Worm (Caenorhabditis elegans) whole organism, L2 larva: ENCODE measurements around the gene M106.2.

ENCODE experiments used
- C34F6.9 ChIP-seq: fragments of 150-350 bp; optimal IDR thresholded peaks from 2 replicates; lab custom pipeline; 2014; ENCODE audit warnings: missing biosample characterization, missing genetic modification characterization
- R02D3.7 ChIP-seq: fragments of 150-350 bp; optimal IDR thresholded peaks from 2 replicates; lab custom pipeline; 2014; ENCODE audit warnings: missing biosample characterization, missing genetic modification characterization
- Y55F3AM.14 ChIP-seq: fragments of 200-800 bp; sonication (Bioruptor generic); optimal IDR thresholded peaks from 2 replicates; lab custom pipeline; 2018; ENCODE audit warnings: mild to moderate bottlenecking, missing genetic modification characterization, missing compliant biosample characterization
- ZK546.5 ChIP-seq: sonication (generic microtip); optimal IDR thresholded peaks from 2 replicates; lab custom pipeline; 2017; ENCODE audit warnings: missing biosample characterization, missing genetic modification characterization
- alr-1 ChIP-seq: fragments of 150-350 bp; optimal IDR thresholded peaks from 2 replicates; lab custom pipeline; 2014; ENCODE audit warnings: missing biosample characterization, missing genetic modification characterization
- aly-2 ChIP-seq: fragments of 150-350 bp; optimal IDR thresholded peaks from 2 replicates; lab custom pipeline; 2014; ENCODE audit warnings: missing biosample characterization, missing genetic modification characterization
- blmp-1 ChIP-seq: sonication (generic microtip); optimal IDR thresholded peaks from 2 replicates; lab custom pipeline; 2017; ENCODE audit warnings: missing genetic modification characterization, mild to moderate bottlenecking, missing compliant biosample characterization, antibody characterized with exemption, moderate library complexity; ENCODE audit not compliant: insufficient read depth
- ceh-16 ChIP-seq: fragments of 150-350 bp; optimal IDR thresholded peaks from 2 replicates; lab custom pipeline; 2014; ENCODE audit warnings: missing biosample characterization, missing genetic modification characterization
- ceh-82 ChIP-seq: fragments of 150-350 bp; optimal IDR thresholded peaks from 2 replicates; lab custom pipeline; 2014; ENCODE audit warnings: missing biosample characterization, missing genetic modification characterization
- crh-2 ChIP-seq: sonication (generic microtip); optimal IDR thresholded peaks from 2 replicates; lab custom pipeline; 2017; ENCODE audit warnings: missing biosample characterization, missing genetic modification characterization
- dmd-4 ChIP-seq: sonication (generic microtip); optimal IDR thresholded peaks from 2 replicates; lab custom pipeline; 2017; ENCODE audit warnings: missing biosample characterization, missing genetic modification characterization
- egl-27 ChIP-seq: sonication (generic microtip); optimal IDR thresholded peaks from 3 replicates; lab custom pipeline; 2017; ENCODE audit warnings: missing biosample characterization, missing genetic modification reagents, missing genetic modification characterization
- elt-1 ChIP-seq: fragments of 150-350 bp; optimal IDR thresholded peaks from 2 replicates; lab custom pipeline; 2014; ENCODE audit warnings: missing biosample characterization, missing genetic modification characterization
- elt-3 ChIP-seq: sonication (generic microtip); optimal IDR thresholded peaks from 2 replicates; lab custom pipeline; 2017; ENCODE audit warnings: missing biosample characterization, missing genetic modification characterization
- fos-1 ChIP-seq: fragments of 150-350 bp; optimal IDR thresholded peaks from 2 replicates; lab custom pipeline; 2014; ENCODE audit warnings: missing biosample characterization, missing genetic modification characterization
- lin-11 ChIP-seq: fragments of 150-350 bp; sonication (generic microtip); optimal IDR thresholded peaks from 2 replicates; lab custom pipeline; 2014; ENCODE audit warnings: missing biosample characterization, missing genetic modification characterization, inconsistent platforms, mixed read lengths
- lin-13 ChIP-seq: fragments of 150-350 bp; optimal IDR thresholded peaks from 2 replicates; lab custom pipeline; 2014; ENCODE audit warnings: missing biosample characterization, missing genetic modification reagents, missing genetic modification characterization
- lin-39 ChIP-seq: fragments of 150-350 bp; optimal IDR thresholded peaks from 2 replicates; lab custom pipeline; 2014; ENCODE audit warnings: missing biosample characterization, missing genetic modification reagents, missing genetic modification characterization
- lsy-2 ChIP-seq, 2 experiments: fragments of 150-350 bp in 1 of 2; sonication (generic microtip) in 1 of 2; optimal IDR thresholded peaks; 2 replicates each; lab custom pipeline; 2014 to 2017; ENCODE audit warnings: missing biosample characterization in 2 of 2, missing genetic modification characterization in 2 of 2
- mab-5 ChIP-seq: fragments of 150-350 bp; optimal IDR thresholded peaks from 2 replicates; lab custom pipeline; 2014; ENCODE audit warnings: missing biosample characterization, missing genetic modification characterization
- mbf-1 ChIP-seq: sonication (generic microtip); optimal IDR thresholded peaks from 2 replicates; lab custom pipeline; 2017; ENCODE audit warnings: missing biosample characterization, missing genetic modification characterization
- mdl-1 ChIP-seq, 2 experiments: fragments of 150-350 bp in 1 of 2; sonication (generic microtip) in 1 of 2; optimal IDR thresholded peaks; 2 replicates each; lab custom pipeline; 2017; ENCODE audit warnings: missing biosample characterization in 2 of 2, missing genetic modification characterization in 2 of 2
- nhr-10 ChIP-seq: sonication (generic microtip); optimal IDR thresholded peaks from 2 replicates; lab custom pipeline; 2017; ENCODE audit warnings: missing biosample characterization, missing genetic modification characterization
- nhr-11 ChIP-seq: fragments of 150-350 bp; optimal IDR thresholded peaks from 2 replicates; lab custom pipeline; 2014; ENCODE audit warnings: missing biosample characterization, missing genetic modification characterization
- nhr-12 ChIP-seq: fragments of 150-350 bp; optimal IDR thresholded peaks from 2 replicates; lab custom pipeline; 2014; ENCODE audit warnings: missing biosample characterization, missing genetic modification characterization
- nhr-129 ChIP-seq: fragments of 150-350 bp; optimal IDR thresholded peaks from 2 replicates; lab custom pipeline; 2014; ENCODE audit warnings: missing biosample characterization, missing genetic modification characterization
- nhr-21 ChIP-seq: fragments of 150-350 bp; optimal IDR thresholded peaks from 2 replicates; lab custom pipeline; 2014; ENCODE audit warnings: missing biosample characterization, missing genetic modification characterization
- nhr-23 ChIP-seq: fragments of 150-350 bp; optimal IDR thresholded peaks from 2 replicates; lab custom pipeline; 2014; ENCODE audit warnings: missing biosample characterization, missing genetic modification reagents, missing genetic modification characterization
- nhr-237 ChIP-seq: fragments of 150-350 bp; optimal IDR thresholded peaks from 2 replicates; lab custom pipeline; 2014; ENCODE audit warnings: missing biosample characterization, missing genetic modification characterization
- nhr-25 ChIP-seq: fragments of 150-350 bp; sonication (generic microtip); optimal IDR thresholded peaks from 3 replicates; lab custom pipeline; 2014; ENCODE audit warnings: missing biosample characterization, missing genetic modification characterization
- nhr-6 ChIP-seq: fragments of 150-350 bp; optimal IDR thresholded peaks from 2 replicates; lab custom pipeline; 2014; ENCODE audit warnings: missing biosample characterization, missing genetic modification characterization
- nhr-77 ChIP-seq: fragments of 150-350 bp; optimal IDR thresholded peaks from 2 replicates; lab custom pipeline; 2014; ENCODE audit warnings: missing biosample characterization, missing genetic modification characterization
- peb-1 ChIP-seq: fragments of 150-350 bp; optimal IDR thresholded peaks from 2 replicates; lab custom pipeline; 2014; ENCODE audit warnings: missing biosample characterization, missing genetic modification characterization
- sem-4 ChIP-seq: fragments of 150-350 bp; optimal IDR thresholded peaks from 2 replicates; lab custom pipeline; 2014; ENCODE audit warnings: missing biosample characterization, missing genetic modification reagents, missing genetic modification characterization
- skn-1 ChIP-seq: sonication (generic microtip); optimal IDR thresholded peaks from 2 replicates; lab custom pipeline; 2017; ENCODE audit warnings: missing biosample characterization, missing genetic modification characterization
- sma-3 ChIP-seq: sonication (generic microtip); optimal IDR thresholded peaks from 2 replicates; lab custom pipeline; 2016; ENCODE audit warnings: missing genetic modification reagents, missing genetic modification characterization, missing compliant biosample characterization
- sma-9 ChIP-seq, 2 experiments: fragments of 150-350 bp in 1 of 2; sonication (generic microtip) in 1 of 2; optimal IDR thresholded peaks; 2 replicates each; lab custom pipeline; 2014 to 2016; ENCODE audit warnings: missing genetic modification characterization in 2 of 2, mild to moderate bottlenecking in 1 of 2, missing biosample characterization in 1 of 2, missing compliant biosample characterization in 1 of 2, missing genetic modification reagents in 1 of 2, moderate library complexity in 1 of 2
- unc-39 ChIP-seq: fragments of 150-350 bp; optimal IDR thresholded peaks from 2 replicates; lab custom pipeline; 2014; ENCODE audit warnings: missing biosample characterization, missing genetic modification characterization
- unc-55 ChIP-seq: fragments of 150-350 bp; sonication (generic microtip); optimal IDR thresholded peaks from 3 replicates; lab custom pipeline; 2014; ENCODE audit warnings: missing biosample characterization, missing genetic modification reagents, missing genetic modification characterization
- unc-62 ChIP-seq: fragments of 150-350 bp; optimal IDR thresholded peaks from 2 replicates; lab custom pipeline; 2014; ENCODE audit warnings: missing biosample characterization, missing genetic modification reagents, missing genetic modification characterization
- zag-1 ChIP-seq: fragments of 150-350 bp; optimal IDR thresholded peaks from 2 replicates; lab custom pipeline; 2014; ENCODE audit warnings: missing biosample characterization, missing genetic modification characterization
- ztf-1 ChIP-seq: fragments of 200-800 bp; sonication (Bioruptor generic); conservative IDR thresholded peaks from 2 replicates; pipeline ENCODE4 v1.3.6; 2022; ENCODE audit warnings: missing genetic modification characterization, missing compliant biosample characterization
- ztf-4 ChIP-seq: fragments of 150-350 bp; optimal IDR thresholded peaks from 2 replicates; lab custom pipeline; 2014; ENCODE audit warnings: missing biosample characterization, missing genetic modification characterization

The M106.2 gene

ce11 chrII:10851110-10851509, 1.3 kb upstream of the M106.2 start (continued):
- TF ChIP-seq sem-4 (tag; lab: Kevin White, UChicago): peak; percentile 70
- peak; percentile 55 for TF ChIP-seq ceh-16
- TF ChIP-seq fos-1: peak; percentile 72
- TF ChIP-seq nhr-12 (tag; lab: Kevin White, UChicago): no peak
- TF ChIP-seq C34F6.9: peak; percentile 95

ce11 chrII:10847057-10847456, 2.7 kb downstream of the M106.2 start:
- TF ChIP-seq nhr-21 (tag; lab: Kevin White, UChicago) (no peak), nhr-77 (tag; lab: Kevin White, UChicago) (no peak), nhr-11 (no peak), ceh-82 (no peak), elt-3 (tag; lab: Kevin White, UChicago) (no peak), nhr-6 (tag; lab: Kevin White, UChicago) (no peak), ceh-16 (no peak), mdl-1 (tag; optimal IDR thresholded peaks at IDR 0.05; lab: Kevin White, UChicago) (no peak), zag-1 (tag; lab: Kevin White, UChicago) (no peak), unc-62 (GFP tag; lab: Kevin White, UChicago) (no peak), sem-4 (tag; lab: Kevin White, UChicago) (no peak), nhr-10 (tag; lab: Kevin White, UChicago) (no peak), alr-1 (tag; lab: Kevin White, UChicago) (no peak), mab-5 (no peak), nhr-23 (tag; lab: Kevin White, UChicago) (no peak), sma-9 (GFP tag; optimal IDR thresholded peaks at IDR 0.05; lab: Kevin White, UChicago) (no peak), sma-9 (tag; optimal IDR thresholded peaks at IDR 0.05; lab: Kevin White, UChicago) (no peak)
- TF ChIP-seq, all 48 proteins: peak for 0

- no peak for TF ChIP-seq skn-1 (tag; lab: Kevin White, UChicago)
- TF ChIP-seq ceh-82: no peak
- no peak for TF ChIP-seq zag-1 (tag; lab: Kevin White, UChicago)
- no peak for TF ChIP-seq ztf-4 (tag; lab: Kevin White, UChicago)
- no peak for TF ChIP-seq sma-9 (GFP tag; optimal IDR thresholded peaks at IDR 0.05; lab: Kevin White, UChicago)
- TF ChIP-seq sma-9 (tag; optimal IDR thresholded peaks at IDR 0.05; lab: Kevin White, UChicago): no peak
- no peak for TF ChIP-seq nhr-21 (tag; lab: Kevin White, UChicago)
- TF ChIP-seq ZK546.5 (tag; lab: Kevin White, UChicago): no peak
- TF ChIP-seq nhr-23 (tag; lab: Kevin White, UChicago): no peak
- TF ChIP-seq dmd-4 (tag; lab: Kevin White, UChicago): no peak
- no peak for TF ChIP-seq fos-1
- TF ChIP-seq, all 48 proteins: peak for 0
Observed at ce11 chrII:10843527-10843926, 6.3 kb downstream of the M106.2 start, which contains the start of gene M106.8. M106.8 (minus strand) TSS chrII:10843627.

ce11 chrII:10840067-10840466, 9.7 kb downstream of the M106.2 start:
- TF ChIP-seq ceh-82: no peak
- peak; percentile 81 for TF ChIP-seq crh-2
- TF ChIP-seq unc-55 (GFP tag; lab: Kevin White, UChicago): peak; percentile 47
- peak; percentile 78 for TF ChIP-seq sma-3 (GFP tag; lab: Kevin White, UChicago)
- peak; percentile 48 for TF ChIP-seq egl-27
- no peak for TF ChIP-seq nhr-12 (tag; lab: Kevin White, UChicago)
- TF ChIP-seq mab-5: peak; percentile 51
- no peak for TF ChIP-seq unc-62 (GFP tag; lab: Kevin White, UChicago)
- TF ChIP-seq nhr-6 (tag; lab: Kevin White, UChicago): peak; percentile 49
- TF ChIP-seq elt-1: no peak
- TF ChIP-seq mbf-1 (tag; lab: Kevin White, UChicago): no peak
- TF ChIP-seq dmd-4 (tag; lab: Kevin White, UChicago): no peak
- no peak for TF ChIP-seq nhr-237
- TF ChIP-seq R02D3.7 (tag; lab: Kevin White, UChicago): peak; percentile 24
- peak; percentile 79 for TF ChIP-seq C34F6.9
- peak; percentile 81 for TF ChIP-seq sma-9 (GFP tag; optimal IDR thresholded peaks at IDR 0.05; lab: Kevin White, UChicago)
- no peak for TF ChIP-seq sma-9 (tag; optimal IDR thresholded peaks at IDR 0.05; lab: Kevin White, UChicago)
- TF ChIP-seq ztf-1 (GFP tag; lab: Robert Waterston, UW): no peak
- peak; percentile 63 to 82 for TF ChIP-seq lsy-2 (tag; optimal IDR thresholded peaks at IDR 0.05; lab: Kevin White, UChicago)
- TF ChIP-seq mdl-1 (tag; optimal IDR thresholded peaks at IDR 0.05; lab: Kevin White, UChicago): peak; percentile 12 to 40
- TF ChIP-seq elt-3 (tag; lab: Kevin White, UChicago): no peak
- TF ChIP-seq nhr-129 (tag; lab: Kevin White, UChicago): peak; percentile 91
- peak; percentile 53 for TF ChIP-seq lin-11
- TF ChIP-seq peb-1 (tag; lab: Kevin White, UChicago): no peak
- no peak for TF ChIP-seq nhr-77 (tag; lab: Kevin White, UChicago)
- TF ChIP-seq blmp-1 (tag; lab: Kevin White, UChicago): peak; percentile 28
- peak; percentile 45 for TF ChIP-seq zag-1 (tag; lab: Kevin White, UChicago)
- no peak for TF ChIP-seq lin-39 (tag; lab: Kevin White, UChicago)
- TF ChIP-seq aly-2 (tag; lab: Kevin White, UChicago): no peak
- TF ChIP-seq nhr-23 (tag; lab: Kevin White, UChicago): no peak
- peak; percentile 59 for TF ChIP-seq nhr-25 (tag; lab: Kevin White, UChicago)
- peak; percentile 59 for TF ChIP-seq fos-1
- peak; percentile 74 for TF ChIP-seq lin-13 (GFP tag; lab: Kevin White, UChicago)
- TF ChIP-seq Y55F3AM.14 (GFP tag; lab: Kevin White, UChicago): peak; percentile 74
- no peak for TF ChIP-seq unc-39 (tag; lab: Kevin White, UChicago)
- peak; percentile 41 for TF ChIP-seq sem-4 (tag; lab: Kevin White, UChicago)
- TF ChIP-seq ZK546.5 (tag; lab: Kevin White, UChicago): no peak
- TF ChIP-seq ztf-4 (tag; lab: Kevin White, UChicago): peak; percentile 39
